Worm (Caenorhabditis elegans): ENCODE data around the gene fkb-4.

DNA sequence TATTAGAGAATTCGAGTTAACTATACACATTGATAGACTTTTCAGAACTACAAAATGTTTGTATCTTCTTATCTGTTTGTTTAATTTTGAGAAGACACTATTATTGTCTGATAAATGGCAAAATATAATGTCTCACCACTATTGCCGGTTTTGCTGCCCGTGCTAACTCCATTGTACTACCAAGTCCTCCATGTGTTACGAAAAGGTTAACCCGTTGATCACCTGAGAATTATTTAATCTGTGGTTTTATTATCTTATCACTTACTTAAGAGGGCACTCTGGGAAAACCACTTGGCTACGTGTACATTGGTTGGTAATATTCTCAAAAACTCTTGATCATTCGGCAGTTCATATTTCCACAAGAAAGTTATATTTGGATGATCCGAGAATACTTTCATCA lies 9.0 kb upstream of the fkb-4 start:
- TF ChIP-seq F13C5.2 (tag; optimal IDR thresholded peaks at IDR 0.05) (no peak), ama-1 (optimal IDR thresholded peaks at IDR 0.05) (no peak), hmg-4 (GFP tag; optimal IDR thresholded peaks at IDR 0.05) (no peak), hnd-1 (tag; optimal IDR thresholded peaks at IDR 0.05) (no peak), flt-1 (GFP tag; IDR thresholded peaks at IDR 0.05) (no peak), tbx-11 (GFP tag; IDR thresholded peaks at IDR 0.05) (no peak), B0310.2 (tag; optimal IDR thresholded peaks at IDR 0.05) (no peak), sea-1 (GFP tag; conservative IDR thresholded peaks at IDR 0.05) (no peak), hmbx-1 (tag; optimal IDR thresholded peaks at IDR 0.05) (no peak), tbx-37 (GFP tag; conservative IDR thresholded peaks at IDR 0.05) (no peak), aly-1 (tag; optimal IDR thresholded peaks at IDR 0.05) (no peak), tra-4 (tag; optimal IDR thresholded peaks at IDR 0.05) (no peak), pes-1 (GFP tag; IDR thresholded peaks at IDR 0.05) (no peak), scrt-1 (GFP tag; IDR thresholded peaks at IDR 0.05) (no peak)
